Worm (Caenorhabditis elegans) whole organism, midembryonic: ENCODE results near the gene msp-65.
"Not testable (repeated sequence)": the region's sequence is repeated elsewhere in the genome, so short reads cannot be mapped to it uniquely, and the experiment has no call there.

ENCODE experiments used
- T22C8.4 ChIP-seq: fragments of 200-800 bp; sonication (Bioruptor generic); IDR thresholded peaks from 2 replicates; pipeline ENCODE4 v1.3.6; 2022; ENCODE audit warnings: missing genetic modification characterization, missing compliant biosample characterization
- cog-1 ChIP-seq: sonication (generic microtip); optimal IDR thresholded peaks from 2 replicates; lab custom pipeline; 2016; ENCODE audit warnings: missing genetic modification characterization, missing compliant biosample characterization
- flt-1 ChIP-seq: fragments of 200-800 bp; sonication (Bioruptor generic); IDR thresholded peaks from 2 replicates; pipeline ENCODE4 v1.3.6; 2022; ENCODE audit warnings: missing genetic modification characterization, missing compliant biosample characterization
- klf-2 ChIP-seq: fragments of 200-800 bp; sonication (Bioruptor generic); conservative IDR thresholded peaks from 2 replicates; pipeline ENCODE4 v1.3.6; 2022; ENCODE audit warnings: missing genetic modification reagents, missing genetic modification characterization, missing compliant biosample characterization
- med-1 ChIP-seq: sonication (generic microtip); optimal IDR thresholded peaks from 2 replicates; lab custom pipeline; 2017; ENCODE audit warnings: missing genetic modification characterization, mild to moderate bottlenecking, missing compliant biosample characterization, antibody characterized with exemption, missing genetic modification reagents; ENCODE audit not compliant: insufficient read depth
- ref-1 ChIP-seq: fragments of 200-800 bp; sonication (Bioruptor generic); conservative IDR thresholded peaks from 2 replicates; pipeline ENCODE4 v1.3.6; 2022; ENCODE audit warnings: missing genetic modification reagents, missing genetic modification characterization, missing compliant biosample characterization
- tab-1 ChIP-seq: fragments of 200-800 bp; sonication (Bioruptor generic); IDR thresholded peaks from 2 replicates; pipeline ENCODE4 v1.3.6; 2022; ENCODE audit warnings: missing genetic modification characterization, missing compliant biosample characterization
- ztf-23 ChIP-seq: fragments of 200-800 bp; sonication (Bioruptor generic); IDR thresholded peaks from 2 replicates; pipeline ENCODE4 v1.3.6; 2022; ENCODE audit warnings: missing genetic modification reagents, missing genetic modification characterization, missing compliant biosample characterization
- ztf-29 ChIP-seq: fragments of 200-800 bp; sonication (Bioruptor generic); IDR thresholded peaks from 2 replicates; pipeline ENCODE4 v1.3.6; 2022; ENCODE audit warnings: missing genetic modification reagents, missing genetic modification characterization, missing compliant biosample characterization

The msp-65 gene

ce11 chrIV:5316223-5316622 is at the start of gene msp-65:
TSS of gene msp-65 (plus strand) at chrIV:5316523.
- not testable (repeated sequence) for TF ChIP-seq flt-1; ztf-29; tab-1 (GFP tag; lab: Robert Waterston, UW)

ce11 chrIV:5268803-5269202 is 47.5 kb upstream of the msp-65 start, which contains the start of gene F36H12.4:
TSS of gene F36H12.4 (plus strand) at chrIV:5269103.
- no peak for TF ChIP-seq flt-1
- TF ChIP-seq ztf-23 (GFP tag; lab: Robert Waterston, UW) = no peak
- TF ChIP-seq T22C8.4 (GFP tag; lab: Robert Waterston, UW) = no peak
- TF ChIP-seq klf-2 (GFP tag; lab: Robert Waterston, UW) = no peak
- TF ChIP-seq ztf-29 = no peak
- no peak for TF ChIP-seq cog-1 (tag; lab: Kevin White, UChicago)
- no peak for TF ChIP-seq tab-1 (GFP tag; lab: Robert Waterston, UW)

DNA sequence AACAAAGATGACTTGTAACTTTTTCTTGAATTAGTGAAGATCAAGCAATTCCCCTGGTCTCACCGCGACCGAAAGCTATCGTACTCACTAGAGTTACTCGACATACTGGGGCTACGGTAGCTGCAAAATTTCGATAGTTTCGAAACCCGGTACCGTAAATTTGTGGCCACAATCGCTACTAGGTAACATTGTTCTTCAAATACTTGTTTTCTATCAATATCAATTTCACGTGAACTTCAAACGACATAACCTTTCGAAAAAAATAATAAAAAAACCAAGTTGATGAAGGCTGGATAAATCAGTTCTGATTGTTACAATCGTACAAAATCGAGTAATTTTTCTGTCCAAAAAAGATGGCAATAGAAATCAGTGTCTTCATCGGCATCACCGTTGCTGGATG is 43.8 kb upstream of the msp-65 start, which contains the start of gene F36H12.3:
TSS of gene F36H12.3 (plus strand) at position 301 of the 400 bp plus-strand sequence.
- no peak for TF ChIP-seq cog-1 (tag; lab: Kevin White, UChicago)
- TF ChIP-seq med-1 = no peak
- TF ChIP-seq flt-1 = no peak
- TF ChIP-seq ztf-23 (GFP tag; lab: Robert Waterston, UW) = no peak
- no peak for TF ChIP-seq T22C8.4 (GFP tag; lab: Robert Waterston, UW)
- no peak for TF ChIP-seq ztf-29
- no peak for TF ChIP-seq klf-2 (GFP tag; lab: Robert Waterston, UW)
- TF ChIP-seq tab-1 (GFP tag; lab: Robert Waterston, UW) = no peak
- no peak for TF ChIP-seq ref-1

ce11 chrIV:5273385-5273784 is 42.9 kb upstream of the msp-65 start:
- TF ChIP-seq cog-1 (tag; lab: Kevin White, UChicago) = no peak
- TF ChIP-seq tab-1 (GFP tag; lab: Robert Waterston, UW) = no peak
- TF ChIP-seq flt-1 = no peak
- no peak for TF ChIP-seq klf-2 (GFP tag; lab: Robert Waterston, UW)
- TF ChIP-seq ref-1 = no peak
- no peak for TF ChIP-seq ztf-29
- TF ChIP-seq T22C8.4 (GFP tag; lab: Robert Waterston, UW) = no peak
- no peak for TF ChIP-seq ztf-23 (GFP tag; lab: Robert Waterston, UW)
- no peak for TF ChIP-seq med-1

- TF ChIP-seq tab-1 (GFP tag; lab: Robert Waterston, UW) = no peak
- TF ChIP-seq ztf-23 (GFP tag; lab: Robert Waterston, UW) = no peak
- no peak for TF ChIP-seq med-1
- no peak for TF ChIP-seq klf-2 (GFP tag; lab: Robert Waterston, UW)
- TF ChIP-seq ref-1 = no peak
- TF ChIP-seq flt-1 = no peak
- no peak for TF ChIP-seq ztf-29
- TF ChIP-seq T22C8.4 (GFP tag; lab: Robert Waterston, UW) = no peak
- no peak for TF ChIP-seq cog-1 (tag; lab: Kevin White, UChicago)
Observed at ce11 chrIV:5274123-5274581, 42.2 kb upstream of the msp-65 start, which contains the start of gene slfl-4. TSS of gene slfl-4 (plus strand) at chrIV:5274531.

- no peak for TF ChIP-seq cog-1 (tag; lab: Kevin White, UChicago)
- TF ChIP-seq ref-1 = no peak
- no peak for TF ChIP-seq ztf-23 (GFP tag; lab: Robert Waterston, UW)
- TF ChIP-seq flt-1 = no peak
Observed at ce11 chrIV:5277752-5278151, 38.6 kb upstream of the msp-65 start, which contains the start of gene F36H12.17. TSS of gene F36H12.17 (minus strand) at chrIV:5277852.

DNA sequence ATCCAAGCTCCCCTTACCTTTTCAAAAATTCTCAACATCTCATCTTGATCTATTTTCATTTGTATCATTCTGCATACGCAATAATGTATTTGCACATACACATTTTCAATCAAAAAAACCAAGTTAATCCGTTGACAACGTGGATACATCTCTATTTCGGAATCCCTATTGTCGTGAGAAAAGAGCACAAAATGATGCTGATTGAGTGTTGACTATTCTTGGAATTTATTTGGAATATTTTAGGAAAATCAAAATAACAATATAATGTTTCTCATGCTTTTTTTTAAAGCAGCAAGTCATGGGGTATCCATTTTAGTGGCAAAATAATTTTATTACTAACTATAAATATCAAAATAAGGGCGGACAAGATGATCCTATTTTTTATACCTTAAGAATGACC is 34.9 kb upstream of the msp-65 start:
- TF ChIP-seq klf-2 (GFP tag; lab: Robert Waterston, UW) (no peak), ztf-29 (no peak), cog-1 (tag; lab: Kevin White, UChicago) (no peak), med-1 (no peak), ref-1 (no peak), tab-1 (GFP tag; lab: Robert Waterston, UW) (no peak), flt-1 (no peak), T22C8.4 (GFP tag; lab: Robert Waterston, UW) (no peak), ztf-23 (GFP tag; lab: Robert Waterston, UW) (no peak)

DNA sequence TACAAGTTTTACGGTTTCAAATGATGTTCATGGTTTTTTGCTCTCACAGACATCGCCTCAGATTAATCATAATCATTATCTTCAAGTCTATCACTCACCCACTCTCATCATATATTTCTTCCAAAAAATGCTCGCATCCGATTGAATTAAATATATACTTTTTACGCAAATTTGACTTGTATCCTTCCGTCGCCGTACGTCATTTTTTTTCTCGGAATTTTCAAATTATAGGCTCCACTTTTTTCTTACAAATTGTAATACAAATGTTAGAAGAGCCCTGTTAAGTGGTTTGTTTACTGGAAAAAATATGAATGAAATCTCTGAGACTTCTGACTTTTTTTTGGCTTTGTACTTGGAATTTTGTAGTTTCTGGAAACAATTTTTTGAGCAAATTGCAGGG is 29.1 kb upstream of the msp-65 start:
- TF ChIP-seq tab-1 (GFP tag; lab: Robert Waterston, UW) (no peak), med-1 (no peak), ztf-29 (no peak), cog-1 (tag; lab: Kevin White, UChicago) (no peak), flt-1 (no peak), ref-1 (no peak), ztf-23 (GFP tag; lab: Robert Waterston, UW) (no peak), T22C8.4 (GFP tag; lab: Robert Waterston, UW) (no peak), klf-2 (GFP tag; lab: Robert Waterston, UW) (no peak)

DNA sequence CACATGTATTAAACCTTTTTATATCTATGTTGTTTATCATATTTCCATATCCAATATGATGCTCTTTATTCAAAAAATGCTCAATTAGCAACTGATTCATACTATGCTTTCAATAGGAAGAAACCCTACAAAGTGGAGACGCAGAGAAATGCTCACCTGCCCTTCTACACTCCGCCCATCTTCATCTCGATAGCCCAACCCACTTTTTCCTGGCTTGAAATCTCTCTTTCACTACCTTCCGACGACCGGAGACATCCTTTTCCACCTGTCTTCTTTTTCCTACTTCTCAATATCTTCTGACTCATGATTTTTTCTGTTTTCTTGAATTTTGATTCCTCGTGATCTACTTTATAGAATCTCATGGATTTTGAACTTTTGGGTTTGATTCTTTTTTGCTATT is 27.4 kb upstream of the msp-65 start:
- TF ChIP-seq tab-1 (GFP tag; lab: Robert Waterston, UW) (no peak), ref-1 (no peak), med-1 (no peak), T22C8.4 (GFP tag; lab: Robert Waterston, UW) (no peak), flt-1 (no peak), ztf-23 (GFP tag; lab: Robert Waterston, UW) (no peak), klf-2 (GFP tag; lab: Robert Waterston, UW) (no peak), cog-1 (tag; lab: Kevin White, UChicago) (no peak), ztf-29 (no peak)

ce11 chrIV:5290547-5290946 is 25.8 kb upstream of the msp-65 start, which contains the start of gene nlp-47:
TSS of gene nlp-47 (plus strand) at chrIV:5290847.
- TF ChIP-seq med-1 = no peak
- no peak for TF ChIP-seq T22C8.4 (GFP tag; lab: Robert Waterston, UW)
- TF ChIP-seq cog-1 (tag; lab: Kevin White, UChicago) = no peak
- TF ChIP-seq flt-1 = no peak
- no peak for TF ChIP-seq klf-2 (GFP tag; lab: Robert Waterston, UW)
- no peak for TF ChIP-seq ref-1
- TF ChIP-seq ztf-23 (GFP tag; lab: Robert Waterston, UW) = no peak
- no peak for TF ChIP-seq tab-1 (GFP tag; lab: Robert Waterston, UW)
- no peak for TF ChIP-seq ztf-29
